Fruit fly (Drosophila melanogaster): ENCODE data around the gene P58IPK.

DNA sequence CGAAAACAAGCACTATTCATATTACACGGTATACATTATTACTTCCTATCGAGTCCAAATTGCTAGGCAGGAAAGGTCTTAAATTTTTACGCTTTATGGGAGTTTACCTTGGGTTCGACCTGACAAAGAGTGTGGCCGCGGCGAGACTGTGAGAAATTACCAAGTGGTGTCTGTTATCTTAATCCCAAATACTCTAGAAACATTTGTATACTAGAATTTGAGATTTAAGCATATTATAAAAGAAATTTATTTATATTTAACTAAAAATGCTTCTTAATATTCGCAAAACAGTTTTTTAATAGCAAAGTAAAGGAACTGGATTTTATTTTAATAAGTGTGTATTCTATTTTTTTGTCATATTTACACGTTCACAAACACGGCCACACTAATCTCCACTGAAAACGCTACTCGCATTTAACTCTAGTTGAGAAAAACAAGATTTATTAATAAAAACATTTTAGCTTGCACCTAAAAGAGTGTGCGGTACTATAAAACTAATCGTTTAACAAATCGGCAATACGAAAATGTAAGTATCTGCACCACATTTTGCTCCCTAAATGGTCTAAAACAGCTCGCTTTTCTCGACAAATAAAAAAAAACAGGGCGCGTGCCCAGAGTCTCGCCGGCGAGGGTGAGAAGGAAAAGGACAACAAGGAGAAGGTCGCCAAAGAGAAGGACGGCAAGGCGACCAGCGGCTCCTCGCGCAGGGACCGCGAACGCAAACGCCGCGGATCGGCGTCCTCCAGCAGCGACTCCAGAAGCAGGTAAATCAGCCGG, 34.9 kb upstream of the P58IPK start, which contains the start of the genes mura and RnpS1:
- TF ChIP-seq CG6163 (GFP tag; IDR thresholded peaks at IDR 0.05) (no peak), Met (GFP tag; optimal IDR thresholded peaks at IDR 0.05) (no peak), Ets21C (GFP tag; optimal IDR thresholded peaks at IDR 0.05) (no peak), CG4318 (GFP tag; optimal IDR thresholded peaks at IDR 0.05) (no peak), lz (GFP tag; optimal IDR thresholded peaks at IDR 0.05) (no peak), Lpt (GFP tag; optimal IDR thresholded peaks at IDR 0.05) (no peak), CG10631 (GFP tag; optimal IDR thresholded peaks at IDR 0.05) (no peak)
